Fruit fly (Drosophila melanogaster): ENCODE measurements around the gene CG13309.

DNA sequence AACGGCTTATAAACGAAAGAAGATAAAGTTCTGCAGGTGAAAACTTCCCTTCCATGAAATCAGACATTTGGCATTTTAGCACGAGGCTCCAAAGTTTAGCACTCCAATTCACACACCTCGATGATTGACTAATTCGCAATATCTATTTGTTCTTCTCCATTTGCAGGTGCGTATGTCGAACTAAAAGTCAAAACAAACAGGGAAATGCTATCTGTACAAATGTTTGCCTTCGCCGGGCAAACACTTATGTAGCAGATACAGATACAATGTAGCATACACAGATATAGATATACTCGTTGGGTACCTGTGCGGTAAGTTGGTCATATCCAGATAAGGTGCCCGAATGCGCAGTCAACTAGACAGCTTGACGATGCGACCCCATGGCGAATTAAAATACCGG, 24.7 kb downstream of the CG13309 start:
- TF ChIP-seq fru (GFP tag; optimal IDR thresholded peaks at IDR 0.05) (no peak), pan (optimal IDR thresholded peaks at IDR 0.05) (no peak), psq (GFP tag; optimal IDR thresholded peaks at IDR 0.05) (no peak)
